Fruit fly (Drosophila melanogaster): ENCODE data around the gene Arp6.

- TF ChIP-seq CG33017 (tag; optimal IDR thresholded peaks at IDR 0.05) (no peak), bab1 (GFP tag; optimal IDR thresholded peaks at IDR 0.05) (peak; percentile 6), CG7045 (GFP tag; optimal IDR thresholded peaks at IDR 0.05) (no peak), CG14711 (tag; optimal IDR thresholded peaks at IDR 0.05) (no peak), cnc (optimal IDR thresholded peaks at IDR 0.05) (no peak)
Observed at dm6 chrX:15760447-15761297, 23.8 kb upstream of the Arp6 start, which contains the start of the genes Graf and mRpL3.
